Worm (Caenorhabditis elegans): ENCODE data around the gene slc-36.5.
A peak's percentile ranks its signal among the peaks of the same experiment; 100 is the strongest.

DNA sequence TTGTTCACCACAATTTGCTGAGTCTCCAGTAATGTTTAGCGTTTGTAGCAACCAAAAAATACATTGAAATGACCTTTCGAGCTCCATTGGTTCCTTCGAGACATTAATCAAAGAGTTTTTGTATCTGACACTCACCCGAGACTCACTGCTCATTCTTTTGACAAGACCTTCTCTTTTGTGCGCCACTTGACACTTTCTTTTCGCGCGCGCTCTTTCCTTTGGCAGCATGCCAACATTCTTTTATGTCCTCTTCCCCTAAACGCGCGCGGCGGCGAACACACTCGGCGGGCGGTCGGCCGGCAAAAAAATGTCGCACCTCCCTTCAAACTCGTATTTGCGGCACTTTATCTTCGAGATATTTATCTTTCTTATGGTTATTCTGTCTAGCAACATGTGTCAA lies 33.2 kb downstream of the slc-36.5 start:
- no peak for TF ChIP-seq aha-1 (tag)
- no peak for TF ChIP-seq nhr-76 (tag; optimal IDR thresholded peaks at IDR 0.05)
- peak; percentile 10; the same call in 1 of the 2 replicates for TF ChIP-seq nhr-41 (GFP tag; IDR thresholded peaks at IDR 0.05)
- TF ChIP-seq zip-11 (GFP tag; IDR thresholded peaks at IDR 0.05): no peak
- no peak for TF ChIP-seq pha-4 (GFP tag; IDR thresholded peaks at IDR 0.05)
- no peak for TF ChIP-seq pha-4 (tag; optimal IDR thresholded peaks at IDR 0.05)
- TF ChIP-seq nhr-10 (tag; optimal IDR thresholded peaks at IDR 0.05): no peak
- TF ChIP-seq lsy-2 (tag; optimal IDR thresholded peaks at IDR 0.05): no peak
- TF ChIP-seq nhr-11 (tag; optimal IDR thresholded peaks at IDR 0.05): no peak
- no peak for TF ChIP-seq mdt-29 (GFP tag; IDR thresholded peaks at IDR 0.05)
